Worm (Caenorhabditis elegans): ENCODE measurements around the gene lido-16.

ce11 chrII:6528629-6529028 is 43.9 kb upstream of the lido-16 start, which contains the start of gene C56E6.4:
- TF ChIP-seq nhr-77 (tag; optimal IDR thresholded peaks at IDR 0.05) (no peak), nhr-12 (tag; optimal IDR thresholded peaks at IDR 0.05) (no peak)
